Worm (Caenorhabditis elegans): ENCODE results near the gene C13A2.5.

Gene C13A2.5

DNA sequence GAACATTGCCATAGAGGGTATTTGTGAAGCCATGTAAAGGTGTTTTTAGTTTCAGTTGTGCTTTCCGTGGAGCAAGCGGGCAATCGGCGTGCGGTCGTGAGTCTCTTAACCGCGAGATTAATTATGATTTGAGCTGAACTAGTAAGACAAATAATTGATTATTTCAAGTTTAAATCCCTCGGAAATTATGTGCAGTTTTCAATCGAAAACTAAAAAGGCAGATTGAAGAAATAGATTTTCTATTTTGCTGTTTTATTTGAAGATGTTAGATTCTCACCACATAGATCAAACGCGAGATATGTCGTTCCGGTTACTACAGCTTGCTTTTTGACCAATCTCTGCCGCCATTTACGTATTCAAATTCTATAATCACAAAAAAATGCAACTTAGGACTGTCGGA is 6.4 kb downstream of the C13A2.5 start, which contains the start of gene C13A2.3:
C13A2.3 (plus strand) TSS at position 301 of the 400 bp plus-strand sequence.
- TF ChIP-seq snpc-1.3 (tag; optimal IDR thresholded peaks at IDR 0.05; ENCODE audit: insufficient read depth), result no peak
- TF ChIP-seq lsl-1 (GFP tag; optimal IDR thresholded peaks at IDR 0.05), result no peak
- TF ChIP-seq madf-3 (GFP tag; IDR thresholded peaks at IDR 0.05), result no peak
- no peak for TF ChIP-seq unc-130 (GFP tag; optimal IDR thresholded peaks at IDR 0.05)
- TF ChIP-seq aptf-2 (GFP tag; conservative IDR thresholded peaks at IDR 0.05), result no peak
- no peak for TF ChIP-seq hsf-1 (GFP tag; IDR thresholded peaks at IDR 0.05)
- TF ChIP-seq ets-4 (GFP tag; optimal IDR thresholded peaks at IDR 0.05), result no peak
- no peak for TF ChIP-seq hmg-1.2 (GFP tag; IDR thresholded peaks at IDR 0.05)
- TF ChIP-seq hrde-1 (tag; optimal IDR thresholded peaks at IDR 0.05; ENCODE audit: borderline replicate concordance), result no peak
- no peak for TF ChIP-seq lin-54 (GFP tag; optimal IDR thresholded peaks at IDR 0.05)
- TF ChIP-seq egl-18 (GFP tag; IDR thresholded peaks at IDR 0.05), result no peak
- TF ChIP-seq let-526 (GFP tag; IDR thresholded peaks at IDR 0.05), result no peak
- no peak for TF ChIP-seq K12H6.12 (tag; optimal IDR thresholded peaks at IDR 0.05)
- TF ChIP-seq repo-1 (tag; optimal IDR thresholded peaks at IDR 0.05), result no peak
- no peak for TF ChIP-seq lag-1 (GFP tag; IDR thresholded peaks at IDR 0.05)
- no peak for TF ChIP-seq Y95B8A.8 (GFP tag; IDR thresholded peaks at IDR 0.05)
- no peak for TF ChIP-seq sea-2 (GFP tag; IDR thresholded peaks at IDR 0.05)
- no peak for TF ChIP-seq akir-1 (GFP tag; optimal IDR thresholded peaks at IDR 0.05)
- no peak for TF ChIP-seq F52B5.7 (tag; optimal IDR thresholded peaks at IDR 0.05)

DNA sequence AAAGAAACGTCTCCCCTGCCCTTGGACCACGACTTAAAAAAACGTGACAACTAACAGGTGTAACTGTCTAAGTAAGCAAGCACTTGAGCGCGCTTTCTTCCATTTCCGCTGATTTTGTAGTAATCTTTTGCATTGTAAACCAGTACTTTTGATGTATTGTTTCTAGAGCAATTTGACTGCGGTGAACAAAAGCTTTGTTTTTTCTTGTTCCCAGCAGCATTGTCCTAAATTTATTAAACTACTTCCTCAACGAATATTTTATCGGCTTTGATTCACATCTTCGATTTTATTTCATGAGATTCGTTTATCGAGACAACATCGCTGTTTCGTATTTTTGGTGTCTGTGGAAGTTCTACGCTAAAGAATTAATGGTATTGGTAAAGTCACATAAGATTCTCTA is 13.1 kb downstream of the C13A2.5 start, which contains the start of gene C13A2.1:
C13A2.1 (plus strand) TSS at position 301 of the 400 bp plus-strand sequence.
- TF ChIP-seq F23B12.7 (tag; optimal IDR thresholded peaks at IDR 0.05; ENCODE audit: insufficient read depth), result no peak
- TF ChIP-seq ztf-6 (GFP tag; IDR thresholded peaks at IDR 0.05), result no peak
- TF ChIP-seq egl-44 (GFP tag; IDR thresholded peaks at IDR 0.05), result no peak
- no peak for TF ChIP-seq madf-3 (GFP tag; IDR thresholded peaks at IDR 0.05)
- TF ChIP-seq lag-1 (GFP tag; IDR thresholded peaks at IDR 0.05), result no peak
- no peak for TF ChIP-seq xnd-1 (tag; optimal IDR thresholded peaks at IDR 0.05)
- no peak for TF ChIP-seq dox-1 (GFP tag; IDR thresholded peaks at IDR 0.05)

DNA sequence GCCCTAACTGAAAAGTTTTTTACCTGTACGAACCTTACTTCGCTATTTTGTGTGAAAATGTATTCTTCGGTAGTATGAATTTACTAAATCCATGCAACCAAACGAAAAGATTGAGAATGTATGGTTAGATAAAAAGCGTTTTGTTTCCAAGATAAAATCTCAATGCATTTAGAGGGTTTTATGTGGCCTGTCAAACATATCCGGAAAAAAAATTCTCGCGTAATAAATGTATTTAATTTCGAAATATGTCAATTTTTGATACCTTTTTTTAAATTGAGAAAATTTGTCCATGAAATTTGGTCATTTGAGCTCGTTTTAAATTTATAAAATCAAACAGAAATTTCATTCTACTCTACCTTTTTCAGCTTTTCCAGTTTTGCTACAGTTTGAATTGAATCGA is 19.7 kb downstream of the C13A2.5 start, which contains the start of gene F07G11.4:
F07G11.4 (minus strand) TSS at position 101 of the 400 bp plus-strand sequence.
- TF ChIP-seq F52B5.7 (tag; optimal IDR thresholded peaks at IDR 0.05) (no peak), egl-18 (GFP tag; IDR thresholded peaks at IDR 0.05) (no peak), B0336.3 (GFP tag; IDR thresholded peaks at IDR 0.05) (no peak), ztf-22 (GFP tag; optimal IDR thresholded peaks at IDR 0.05) (no peak), unc-62 (GFP tag; optimal IDR thresholded peaks at IDR 0.05) (no peak), nhr-179 (tag; optimal IDR thresholded peaks at IDR 0.05) (no peak), attf-6 (GFP tag; IDR thresholded peaks at IDR 0.05) (no peak), aptf-2 (GFP tag; conservative IDR thresholded peaks at IDR 0.05) (no peak), Y67H2A.10 (GFP tag; conservative IDR thresholded peaks at IDR 0.05) (no peak), sptf-2 (GFP tag; optimal IDR thresholded peaks at IDR 0.05) (no peak), Y79H2A.3 (GFP tag; conservative IDR thresholded peaks at IDR 0.05) (no peak), ztf-18 (tag; optimal IDR thresholded peaks at IDR 0.05) (no peak), nfya-1 (tag; optimal IDR thresholded peaks at IDR 0.05; ENCODE audit: borderline replicate concordance, insufficient read depth) (no peak), B0019.2 (GFP tag; conservative IDR thresholded peaks at IDR 0.05) (no peak), sdz-38 (tag; optimal IDR thresholded peaks at IDR 0.05) (no peak), hmg-1.2 (GFP tag; IDR thresholded peaks at IDR 0.05) (no peak), ceh-27 (GFP tag; optimal IDR thresholded peaks at IDR 0.05) (no peak), zfh-2 (GFP tag; conservative IDR thresholded peaks at IDR 0.05) (no peak), attf-5 (GFP tag; optimal IDR thresholded peaks at IDR 0.05) (no peak), C06A6.2 (GFP tag; conservative IDR thresholded peaks at IDR 0.05) (no peak)
